Worm (Caenorhabditis elegans) whole organism, mixed stage, embryonic: Measurements from ENCODE around the gene R08E5.1.

ENCODE experiments used
- bed-3 ChIP-seq: fragments of 200-800 bp; sonication (Bioruptor generic); optimal IDR thresholded peaks from 3 replicates; lab custom pipeline; 2018; ENCODE audit warnings: mild to moderate bottlenecking, missing genetic modification characterization, moderate library complexity, missing compliant biosample characterization
- blmp-1 ChIP-seq: fragments of 150-350 bp; optimal IDR thresholded peaks from 2 replicates; lab custom pipeline; 2014; ENCODE audit warnings: missing biosample characterization, missing genetic modification characterization
- ceh-39 ChIP-seq: fragments of 150-350 bp; optimal IDR thresholded peaks from 2 replicates; lab custom pipeline; 2014; ENCODE audit warnings: missing biosample characterization, missing genetic modification characterization
- ceh-43 ChIP-seq: fragments of 200-800 bp; sonication (Bioruptor generic); optimal IDR thresholded peaks from 2 replicates; lab custom pipeline; 2018; ENCODE audit warnings: mild to moderate bottlenecking, missing genetic modification characterization, moderate library complexity, missing compliant biosample characterization
- ceh-83 ChIP-seq: fragments of 200-800 bp; sonication (Bioruptor generic); optimal IDR thresholded peaks from 2 replicates; lab custom pipeline; 2018; ENCODE audit warnings: mild to moderate bottlenecking, missing genetic modification characterization, missing compliant biosample characterization
- ces-1 ChIP-seq: fragments of 150-350 bp; optimal IDR thresholded peaks from 2 replicates; lab custom pipeline; 2014; ENCODE audit warnings: missing biosample characterization, missing genetic modification reagents, missing genetic modification characterization
- cnd-1 ChIP-seq: fragments of 200-800 bp; sonication (Bioruptor generic); optimal IDR thresholded peaks from 2 replicates; lab custom pipeline; 2018; ENCODE audit warnings: mild to moderate bottlenecking, missing genetic modification characterization, missing compliant biosample characterization
- drap-1 ChIP-seq: fragments of 200-800 bp; sonication (Bioruptor generic); optimal IDR thresholded peaks from 3 replicates; lab custom pipeline; 2018; ENCODE audit warnings: mild to moderate bottlenecking, missing genetic modification characterization, missing compliant biosample characterization
- elt-3 ChIP-seq: fragments of 150-350 bp; optimal IDR thresholded peaks from 2 replicates; lab custom pipeline; 2014; ENCODE audit warnings: missing biosample characterization, missing genetic modification characterization
- flh-1 ChIP-seq: fragments of 200-800 bp; sonication (Bioruptor generic); optimal IDR thresholded peaks from 2 replicates; lab custom pipeline; 2018; ENCODE audit warnings: mild to moderate bottlenecking, missing genetic modification characterization, moderate library complexity, missing compliant biosample characterization
- ham-2 ChIP-seq: fragments of 200-800 bp; sonication (Bioruptor generic); optimal IDR thresholded peaks from 2 replicates; lab custom pipeline; 2018; ENCODE audit warnings: mild to moderate bottlenecking, missing genetic modification characterization, missing compliant biosample characterization
- lin-13 ChIP-seq: fragments of 150-350 bp; optimal IDR thresholded peaks from 2 replicates; lab custom pipeline; 2014; ENCODE audit warnings: missing biosample characterization, missing genetic modification characterization
- lin-32 ChIP-seq: fragments of 200-800 bp; sonication (Bioruptor generic); optimal IDR thresholded peaks from 2 replicates; lab custom pipeline; 2018; ENCODE audit warnings: mild to moderate bottlenecking, missing genetic modification characterization, missing compliant biosample characterization
- lsy-2 ChIP-seq: fragments of 150-350 bp; optimal IDR thresholded peaks from 2 replicates; lab custom pipeline; 2014; ENCODE audit warnings: missing biosample characterization, missing genetic modification characterization
- mab-5 ChIP-seq: fragments of 150-350 bp; optimal IDR thresholded peaks from 2 replicates; lab custom pipeline; 2014; ENCODE audit warnings: missing biosample characterization, missing genetic modification characterization
- mep-1 ChIP-seq: fragments of 150-350 bp; optimal IDR thresholded peaks from 2 replicates; lab custom pipeline; 2017; ENCODE audit warnings: missing biosample characterization, missing genetic modification reagents, missing genetic modification characterization, inconsistent platforms
- mls-2 ChIP-seq: sonication (generic microtip); optimal IDR thresholded peaks from 2 replicates; lab custom pipeline; 2016; ENCODE audit warnings: mild to moderate bottlenecking, missing genetic modification characterization, moderate library complexity, missing compliant biosample characterization
- nhr-12 ChIP-seq: fragments of 150-350 bp; optimal IDR thresholded peaks from 2 replicates; lab custom pipeline; 2014; ENCODE audit warnings: missing biosample characterization, missing genetic modification characterization
- nhr-237 ChIP-seq: fragments of 150-350 bp; optimal IDR thresholded peaks from 2 replicates; lab custom pipeline; 2014; ENCODE audit warnings: missing biosample characterization, missing genetic modification characterization
- nhr-76 ChIP-seq: sonication (generic microtip); optimal IDR thresholded peaks from 2 replicates; lab custom pipeline; 2017; ENCODE audit warnings: missing biosample characterization, missing genetic modification characterization
- pha-4 ChIP-seq: fragments of 150-350 bp; optimal IDR thresholded peaks from 2 replicates; lab custom pipeline; 2018; ENCODE audit warnings: missing biosample characterization, missing genetic modification reagents, missing genetic modification characterization
- sem-2 ChIP-seq: fragments of 200-800 bp; sonication (Bioruptor generic); optimal IDR thresholded peaks from 2 replicates; lab custom pipeline; 2018; ENCODE audit warnings: mild to moderate bottlenecking, missing genetic modification characterization, missing compliant biosample characterization
- snpc-4 ChIP-seq: fragments of 150-350 bp; optimal IDR thresholded peaks from 2 replicates; lab custom pipeline; 2014; ENCODE audit warnings: missing biosample characterization, missing genetic modification characterization
- sptf-1 ChIP-seq: sonication (generic microtip); optimal IDR thresholded peaks from 2 replicates; lab custom pipeline; 2017; ENCODE audit warnings: mild to moderate bottlenecking, missing genetic modification characterization, moderate library complexity, missing compliant biosample characterization
- tbx-8 ChIP-seq: fragments of 200-800 bp; sonication (Bioruptor generic); optimal IDR thresholded peaks from 2 replicates; lab custom pipeline; 2018; ENCODE audit warnings: mild to moderate bottlenecking, missing genetic modification characterization, moderate library complexity, missing compliant biosample characterization
- unc-120 ChIP-seq: sonication (generic microtip); optimal IDR thresholded peaks from 2 replicates; lab custom pipeline; 2017; ENCODE audit warnings: missing genetic modification characterization, missing compliant biosample characterization; ENCODE audit not compliant: poor library complexity, severe bottlenecking
- unc-62 ChIP-seq: fragments of 150-350 bp; optimal IDR thresholded peaks from 2 replicates; lab custom pipeline; 2014; ENCODE audit warnings: missing biosample characterization, missing genetic modification reagents, missing genetic modification characterization
- zip-8 ChIP-seq: fragments of 150-350 bp; optimal IDR thresholded peaks from 2 replicates; lab custom pipeline; 2014; ENCODE audit warnings: missing biosample characterization, missing genetic modification characterization
- ztf-11 ChIP-seq: fragments of 150-350 bp; optimal IDR thresholded peaks from 2 replicates; lab custom pipeline; 2014; ENCODE audit warnings: missing biosample characterization, missing genetic modification characterization

R08E5.1 gene

DNA sequence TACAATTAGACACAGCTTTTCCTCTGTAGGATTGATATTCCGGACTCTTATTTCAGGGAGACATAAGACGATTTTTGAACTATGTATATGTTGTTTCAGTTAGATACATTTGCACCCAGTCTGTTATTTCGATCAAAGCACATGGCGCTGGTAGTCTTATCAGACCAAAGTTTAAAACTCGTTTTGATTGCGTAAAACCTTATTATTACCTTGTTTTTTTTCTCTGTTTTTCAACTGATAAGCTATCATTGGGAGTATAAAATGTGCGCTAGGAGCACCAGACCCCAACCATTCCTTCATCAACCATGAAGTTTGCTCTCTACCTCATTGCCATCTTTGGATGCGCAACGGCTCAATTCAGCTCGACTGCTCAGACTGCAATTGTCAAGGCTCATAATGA, 41.0 kb upstream of the R08E5.1 start, which contains the start of gene scl-12:
Gene scl-12 (plus strand): TSS at position 301 of the 400 bp plus-strand sequence.
- TF ChIP-seq lin-13 (tag; lab: Kevin White, UChicago), result no peak

DNA sequence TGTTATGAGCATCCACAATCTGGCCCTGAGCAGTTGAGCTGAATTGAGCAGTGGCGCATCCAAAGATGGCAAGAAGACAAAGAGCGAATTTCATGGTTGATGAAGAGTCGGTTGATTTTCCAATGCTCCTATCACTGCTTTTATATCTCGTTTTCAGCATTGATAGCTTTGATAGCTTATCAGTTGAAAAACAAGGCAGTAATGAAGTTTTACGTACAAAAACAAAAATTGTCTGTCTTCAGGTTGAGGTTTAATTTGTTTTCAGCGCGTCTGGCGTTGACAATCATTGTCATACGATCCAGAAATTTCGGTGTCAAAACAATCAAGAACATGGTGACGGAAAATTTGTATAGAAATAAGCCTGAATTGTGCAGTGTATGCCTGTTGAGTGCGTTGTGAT, 40.2 kb upstream of the R08E5.1 start, which contains the start of gene scl-13:
Gene scl-13 (minus strand): TSS at position 101 of the 400 bp plus-strand sequence.
- TF ChIP-seq ham-2 (GFP tag; lab: Kevin White, UChicago) (no peak), nhr-12 (tag; lab: Kevin White, UChicago) (no peak), mab-5 (tag; lab: Kevin White, UChicago) (no peak), cnd-1 (no peak), lsy-2 (tag; lab: Kevin White, UChicago) (no peak), zip-8 (tag; lab: Kevin White, UChicago) (no peak), drap-1 (no peak), unc-62 (GFP tag; lab: Kevin White, UChicago) (no peak), unc-120 (no peak), lin-32 (GFP tag; lab: Kevin White, UChicago) (no peak), mep-1 (tag; lab: Kevin White, UChicago) (no peak), sptf-1 (tag; lab: Kevin White, UChicago) (no peak), blmp-1 (tag; lab: Kevin White, UChicago) (no peak), ces-1 (no peak), ztf-11 (tag; lab: Kevin White, UChicago) (no peak)

DNA sequence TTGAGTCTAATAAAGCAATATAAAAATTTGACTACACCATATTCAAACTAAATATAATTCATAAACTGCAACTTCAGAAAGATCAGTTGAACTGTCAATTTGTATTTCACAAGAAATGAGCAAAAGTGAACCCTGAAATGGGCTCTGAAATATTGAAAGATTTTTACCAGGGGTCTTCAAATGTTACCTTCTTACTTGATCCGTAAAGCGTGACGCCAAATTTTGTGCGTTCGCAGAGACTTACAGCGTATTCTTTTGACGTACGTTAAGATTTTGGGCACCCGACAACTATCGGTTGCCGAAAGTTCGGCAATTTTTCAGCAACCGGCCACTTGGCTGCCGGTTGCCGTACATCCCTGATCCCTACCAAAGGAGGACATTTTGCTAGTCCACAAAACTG, 38.7 kb upstream of the R08E5.1 start:
- TF ChIP-seq mls-2 (no peak), ces-1 (no peak), elt-3 (tag; lab: Kevin White, UChicago) (no peak), snpc-4 (tag; lab: Kevin White, UChicago) (no peak), nhr-237 (tag; lab: Kevin White, UChicago) (no peak), flh-1 (GFP tag; lab: Kevin White, UChicago) (no peak), ztf-11 (tag; lab: Kevin White, UChicago) (no peak), cnd-1 (no peak), zip-8 (tag; lab: Kevin White, UChicago) (no peak)
- TF ChIP-seq, all 35 proteins: peak for 0

DNA sequence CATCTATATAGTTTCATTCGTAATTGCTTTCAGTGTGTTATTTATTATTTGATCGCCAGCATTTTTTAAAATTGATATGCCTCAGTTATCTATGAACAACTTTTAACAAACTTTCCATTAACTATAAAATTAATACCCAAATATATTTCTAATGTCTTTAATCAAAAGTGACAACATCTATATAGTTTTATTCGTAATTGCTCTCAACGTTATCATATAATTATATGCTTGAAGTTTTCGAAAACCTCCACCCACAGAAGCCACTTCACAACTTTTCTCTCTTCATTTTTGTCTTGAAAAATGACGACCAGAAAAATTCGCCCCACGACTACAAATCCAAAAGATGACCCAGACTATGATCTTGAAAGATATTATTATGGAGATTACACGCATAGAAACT, 37.0 kb upstream of the R08E5.1 start, which contains the start of gene srw-6:
Gene srw-6 (plus strand): TSS at position 301 of the 400 bp plus-strand sequence.
- no peak for TF ChIP-seq zip-8 (tag; lab: Kevin White, UChicago)
- no peak for TF ChIP-seq mep-1 (tag; lab: Kevin White, UChicago)
- TF ChIP-seq ceh-43, result no peak
- no peak for TF ChIP-seq lin-32 (GFP tag; lab: Kevin White, UChicago)
- no peak for TF ChIP-seq drap-1
- no peak for TF ChIP-seq ztf-11 (tag; lab: Kevin White, UChicago)
- TF ChIP-seq elt-3 (tag; lab: Kevin White, UChicago), result no peak
- no peak for TF ChIP-seq ham-2 (GFP tag; lab: Kevin White, UChicago)

DNA sequence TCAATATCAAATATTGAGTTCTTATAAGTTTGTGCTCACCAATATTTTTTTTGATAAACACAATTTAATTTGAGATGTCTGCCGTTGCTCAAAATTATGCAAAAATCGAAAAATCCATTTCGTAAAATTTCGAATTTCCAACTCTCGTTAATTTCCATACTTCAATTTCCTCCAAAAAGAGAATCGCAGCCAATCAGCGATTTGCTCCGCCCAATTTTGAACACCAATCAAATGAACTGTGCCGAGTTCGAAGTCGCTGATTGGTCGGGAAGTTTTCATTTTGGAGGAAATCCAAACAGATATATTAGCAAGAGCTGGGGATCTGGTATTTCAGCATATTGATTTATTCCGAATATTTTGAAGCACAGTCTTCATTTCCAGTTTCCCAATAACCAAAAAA, 36.5 kb upstream of the R08E5.1 start:
- no peak for TF ChIP-seq nhr-237 (tag; lab: Kevin White, UChicago)
- no peak for TF ChIP-seq elt-3 (tag; lab: Kevin White, UChicago)
- no peak for TF ChIP-seq pha-4
- TF ChIP-seq ham-2 (GFP tag; lab: Kevin White, UChicago), result no peak
- TF ChIP-seq drap-1, result no peak
- TF ChIP-seq ztf-11 (tag; lab: Kevin White, UChicago), result no peak
- no peak for TF ChIP-seq mab-5 (tag; lab: Kevin White, UChicago)
- no peak for TF ChIP-seq unc-120
- no peak for TF ChIP-seq ceh-83 (GFP tag; lab: Kevin White, UChicago)
- no peak for TF ChIP-seq mep-1 (tag; lab: Kevin White, UChicago)
- TF ChIP-seq bed-3 (GFP tag; lab: Kevin White, UChicago), result no peak
- no peak for TF ChIP-seq ceh-43
- no peak for TF ChIP-seq nhr-12 (tag; lab: Kevin White, UChicago)

DNA sequence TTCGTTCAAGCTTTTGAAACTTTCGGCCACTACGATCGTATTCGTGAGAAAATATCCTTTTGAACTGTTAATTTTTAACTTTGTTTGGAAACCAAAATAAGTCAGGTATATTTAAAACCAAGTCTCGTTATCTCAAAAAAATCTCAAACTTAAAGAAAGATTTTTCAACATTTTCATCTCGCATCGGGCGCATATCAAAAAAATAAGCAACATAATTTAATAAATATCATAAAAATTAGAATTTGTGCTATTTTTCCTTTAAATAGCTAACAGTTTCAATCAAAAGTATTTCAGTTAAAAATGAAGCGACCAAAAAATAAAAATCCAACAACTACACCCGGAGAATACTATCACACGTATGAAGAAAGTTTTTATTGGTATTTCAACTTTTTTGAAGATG, 34.6 kb upstream of the R08E5.1 start, which contains the start of gene srw-7:
Gene srw-7 (plus strand): TSS at position 301 of the 400 bp plus-strand sequence.
- TF ChIP-seq sptf-1 (tag; lab: Kevin White, UChicago) (no peak), blmp-1 (tag; lab: Kevin White, UChicago) (no peak), nhr-12 (tag; lab: Kevin White, UChicago) (no peak), drap-1 (no peak), unc-62 (GFP tag; lab: Kevin White, UChicago) (no peak), ztf-11 (tag; lab: Kevin White, UChicago) (no peak), nhr-76 (tag; lab: Kevin White, UChicago) (no peak), mab-5 (tag; lab: Kevin White, UChicago) (no peak), lsy-2 (tag; lab: Kevin White, UChicago) (no peak), lin-13 (tag; lab: Kevin White, UChicago) (no peak), nhr-237 (tag; lab: Kevin White, UChicago) (no peak), ces-1 (no peak), sem-2 (GFP tag; lab: Kevin White, UChicago) (no peak), mep-1 (tag; lab: Kevin White, UChicago) (no peak), ceh-43 (no peak), snpc-4 (tag; lab: Kevin White, UChicago) (no peak), tbx-8 (GFP tag; lab: Kevin White, UChicago) (no peak), ceh-39 (tag; lab: Kevin White, UChicago) (no peak)
